Fruit fly (Drosophila melanogaster) whole organism, embryonic: ENCODE measurements around the gene Syt1.
A peak's percentile ranks its signal among the peaks of the same experiment; 100 is the strongest.

ENCODE experiments used
- ATbp ChIP-seq: fragments of 200-800 bp; sonication (Bioruptor generic); optimal IDR thresholded peaks from 2 replicates; lab custom pipeline; 2017; ENCODE audit warnings: missing biosample characterization, mild to moderate bottlenecking, missing genetic modification characterization, missing genetic modification reagents
- BEAF-32 ChIP-seq: fragments of 200-800 bp; sonication (Bioruptor generic); optimal IDR thresholded peaks from 3 replicates; lab custom pipeline; 2017; ENCODE audit warnings: missing biosample characterization, missing genetic modification characterization, mild to moderate bottlenecking, moderate library complexity, missing genetic modification reagents
- CG13123 ChIP-seq: fragments of 200-800 bp; sonication (Bioruptor generic); optimal IDR thresholded peaks from 2 replicates; lab custom pipeline; 2016; ENCODE audit warnings: missing biosample characterization, missing genetic modification characterization
- CG17328 ChIP-seq: fragments of 200-800 bp; sonication (Bioruptor generic); IDR thresholded peaks from 2 replicates; pipeline ENCODE4 v1.3.6; 2022; ENCODE audit warnings: missing biosample characterization, missing genetic modification characterization
- CG2116 ChIP-seq: fragments of 200-800 bp; sonication (Bioruptor generic); optimal IDR thresholded peaks from 3 replicates; lab custom pipeline; 2018; ENCODE audit warnings: missing biosample characterization, mild to moderate bottlenecking, missing genetic modification characterization
- CG2120 ChIP-seq: fragments of 200-800 bp; sonication (Bioruptor generic); optimal IDR thresholded peaks from 3 replicates; lab custom pipeline; 2016; ENCODE audit warnings: missing biosample characterization, missing genetic modification characterization
- CG31388 ChIP-seq: fragments of 200-800 bp; sonication (Bioruptor generic); optimal IDR thresholded peaks from 2 replicates; lab custom pipeline; 2016; ENCODE audit warnings: missing biosample characterization, missing genetic modification characterization
- CG31441 ChIP-seq: fragments of 200-800 bp; sonication (Bioruptor generic); IDR thresholded peaks from 2 replicates; pipeline ENCODE4 v1.3.6; 2022; ENCODE audit warnings: missing biosample characterization, missing genetic modification characterization
- CG32772 ChIP-seq: fragments of 200-800 bp; sonication (Bioruptor generic); IDR thresholded peaks from 2 replicates; pipeline ENCODE4 v1.3.6; 2022; ENCODE audit warnings: missing biosample characterization, missing genetic modification characterization
- CG33213 ChIP-seq: fragments of 200-800 bp; sonication (Bioruptor generic); optimal IDR thresholded peaks from 3 replicates; lab custom pipeline; 2016; ENCODE audit warnings: missing biosample characterization, missing genetic modification characterization
- CG6654 ChIP-seq: fragments of 200-800 bp; sonication (Bioruptor generic); optimal IDR thresholded peaks from 2 replicates; lab custom pipeline; 2017; ENCODE audit warnings: missing biosample characterization, mild to moderate bottlenecking, missing genetic modification characterization
- CG6689 ChIP-seq: fragments of 200-800 bp; sonication (Bioruptor generic); IDR thresholded peaks from 2 replicates; pipeline ENCODE4 v1.3.6; 2022; ENCODE audit warnings: missing biosample characterization, missing genetic modification characterization
- CG8089 ChIP-seq: fragments of 200-800 bp; sonication (Bioruptor generic); optimal IDR thresholded peaks from 3 replicates; lab custom pipeline; 2016; ENCODE audit warnings: missing biosample characterization, missing genetic modification characterization
- CG8290 ChIP-seq, 3 experiments: fragments of 200-800 bp; sonication (Bioruptor generic); optimal IDR thresholded peaks; 2 replicates each; lab custom pipeline; 2016 to 2019; ENCODE audit warnings: missing biosample characterization in 3 of 3, missing genetic modification characterization in 3 of 3, mild to moderate bottlenecking in 2 of 3, moderate library complexity in 1 of 3
- CG9609 ChIP-seq: fragments of 200-800 bp; sonication (Bioruptor generic); optimal IDR thresholded peaks from 3 replicates; lab custom pipeline; 2016; ENCODE audit warnings: missing biosample characterization, missing genetic modification characterization
- Dad ChIP-seq: fragments of 200-800 bp; sonication (Bioruptor generic); optimal IDR thresholded peaks from 3 replicates; lab custom pipeline; 2016; ENCODE audit warnings: missing biosample characterization, missing genetic modification characterization
- Dbx ChIP-seq: fragments of 200-800 bp; sonication (Bioruptor generic); IDR thresholded peaks from 3 replicates; pipeline ENCODE4 v1.3.6; 2022; ENCODE audit warnings: missing biosample characterization, missing genetic modification characterization
- Dll ChIP-seq: fragments of 200-800 bp; sonication (Bioruptor generic); IDR thresholded peaks from 4 replicates; pipeline ENCODE4 v1.3.6; 2022; ENCODE audit warnings: missing biosample characterization, missing genetic modification characterization; ENCODE audit not compliant: partially characterized antibody
- Doc2 ChIP-seq: fragments of 200-800 bp; sonication (Bioruptor generic); IDR thresholded peaks from 2 replicates; pipeline ENCODE4 v1.3.6; 2022; ENCODE audit warnings: missing biosample characterization, missing genetic modification characterization
- Drgx ChIP-seq: fragments of 200-800 bp; sonication (Bioruptor generic); IDR thresholded peaks from 2 replicates; pipeline ENCODE4 v1.3.6; 2022; ENCODE audit warnings: missing biosample characterization, missing genetic modification characterization
- Ets65A ChIP-seq: fragments of 200-800 bp; sonication (Bioruptor generic); peaks from one replicate; lab custom pipeline; 2016; ENCODE audit warnings: missing biosample characterization, missing genetic modification characterization
- H2.0 ChIP-seq: fragments of 200-800 bp; sonication (Bioruptor generic); IDR thresholded peaks from 2 replicates; pipeline ENCODE4 v1.3.6; 2022; ENCODE audit warnings: missing biosample characterization, missing genetic modification characterization
- HLH3B ChIP-seq: fragments of 200-800 bp; sonication (Bioruptor generic); IDR thresholded peaks from 2 replicates; pipeline ENCODE4 v1.3.6; 2022; ENCODE audit warnings: missing biosample characterization, missing genetic modification characterization
- Hmr ChIP-seq: fragments of 200-800 bp; sonication (Bioruptor generic); optimal IDR thresholded peaks from 3 replicates; lab custom pipeline; 2017; ENCODE audit warnings: mild to moderate bottlenecking, missing biosample characterization, missing genetic modification reagents, missing genetic modification characterization
- Hsf ChIP-seq: fragments of 200-800 bp; sonication (Bioruptor generic); optimal IDR thresholded peaks from 3 replicates; lab custom pipeline; 2016; ENCODE audit warnings: missing biosample characterization, missing genetic modification characterization
- Kr ChIP-seq: fragments of 200-800 bp; sonication (Bioruptor generic); optimal IDR thresholded peaks from 2 replicates; lab custom pipeline; 2017; ENCODE audit warnings: missing biosample characterization, mild to moderate bottlenecking, missing genetic modification characterization
- Med ChIP-seq: fragments of 200-800 bp; sonication (Bioruptor generic); peaks from one replicate; lab custom pipeline; 2016; ENCODE audit warnings: missing biosample characterization, missing genetic modification characterization, mild to moderate bottlenecking, inconsistent platforms, moderate library complexity
- Meics ChIP-seq: fragments of 200-800 bp; sonication (Bioruptor generic); optimal IDR thresholded peaks from 2 replicates; lab custom pipeline; 2017; ENCODE audit warnings: missing biosample characterization, mild to moderate bottlenecking, missing genetic modification characterization
- Sox100B ChIP-seq: fragments of 200-800 bp; sonication (Bioruptor generic); optimal IDR thresholded peaks from 3 replicates; lab custom pipeline; 2018; ENCODE audit warnings: missing biosample characterization, mild to moderate bottlenecking, missing genetic modification characterization
- ab ChIP-seq: fragments of 200-800 bp; sonication (Bioruptor generic); optimal IDR thresholded peaks from 2 replicates; lab custom pipeline; 2016; ENCODE audit warnings: missing biosample characterization, missing genetic modification characterization
- ase ChIP-seq: fragments of 200-800 bp; sonication (Bioruptor generic); IDR thresholded peaks from 3 replicates; pipeline ENCODE4 v1.3.6; 2022; ENCODE audit warnings: missing biosample characterization, missing genetic modification characterization
- bbx ChIP-seq: fragments of 200-800 bp; sonication (Bioruptor generic); IDR thresholded peaks from 2 replicates; pipeline ENCODE4 v1.3.6; 2022; ENCODE audit warnings: missing biosample characterization, missing genetic modification characterization; ENCODE audit not compliant: partially characterized antibody
- crol ChIP-seq: fragments of 200-800 bp; sonication (Bioruptor generic); IDR thresholded peaks from 2 replicates; pipeline ENCODE4 v1.3.6; 2022; ENCODE audit warnings: missing biosample characterization, missing genetic modification characterization
- crp ChIP-seq, 2 experiments: fragments of 200-800 bp; sonication (Bioruptor generic); optimal IDR thresholded peaks; 2 replicates in 1 of 2; 3 replicates in 1 of 2; lab custom pipeline; 2017; ENCODE audit warnings: missing biosample characterization in 2 of 2, missing genetic modification characterization in 2 of 2, mild to moderate bottlenecking in 1 of 2, moderate library complexity in 1 of 2
- disco-r ChIP-seq: fragments of 200-800 bp; sonication (Bioruptor generic); optimal IDR thresholded peaks from 2 replicates; lab custom pipeline; 2016; ENCODE audit warnings: missing biosample characterization, missing genetic modification characterization
- gce ChIP-seq: fragments of 200-800 bp; sonication (Bioruptor generic); IDR thresholded peaks from 3 replicates; pipeline ENCODE4 v1.3.6; 2022; ENCODE audit warnings: missing biosample characterization, missing genetic modification characterization
- gcm ChIP-seq: fragments of 200-800 bp; sonication (Bioruptor generic); optimal IDR thresholded peaks from 2 replicates; lab custom pipeline; 2019; ENCODE audit warnings: missing biosample characterization, mild to moderate bottlenecking, missing genetic modification characterization, moderate library complexity
- gem ChIP-seq: fragments of 200-800 bp; sonication (Bioruptor generic); optimal IDR thresholded peaks from 2 replicates; lab custom pipeline; 2019; ENCODE audit warnings: missing biosample characterization, mild to moderate bottlenecking, missing genetic modification characterization, moderate library complexity
- ham ChIP-seq: fragments of 200-800 bp; sonication (Bioruptor generic); IDR thresholded peaks from 2 replicates; pipeline ENCODE4 v1.3.6; 2022; ENCODE audit warnings: missing biosample characterization, missing genetic modification characterization
- hbn ChIP-seq: fragments of 200-800 bp; sonication (Bioruptor generic); IDR thresholded peaks from 2 replicates; pipeline ENCODE4 v1.3.6; 2022; ENCODE audit warnings: missing biosample characterization, missing genetic modification characterization; ENCODE audit not compliant: partially characterized antibody
- inv ChIP-seq: fragments of 200-800 bp; sonication (Bioruptor generic); IDR thresholded peaks from 2 replicates; pipeline ENCODE4 v1.3.6; 2022; ENCODE audit warnings: missing biosample characterization, missing genetic modification characterization; ENCODE audit not compliant: partially characterized antibody
- onecut ChIP-seq: fragments of 200-800 bp; sonication (Bioruptor generic); IDR thresholded peaks from 2 replicates; pipeline ENCODE4 v1.3.6; 2022; ENCODE audit warnings: missing biosample characterization, missing genetic modification characterization
- psq ChIP-seq: fragments of 200-800 bp; sonication (Bioruptor generic); optimal IDR thresholded peaks from 2 replicates; lab custom pipeline; 2017; ENCODE audit warnings: missing biosample characterization, missing genetic modification characterization
- seq ChIP-seq: fragments of 200-800 bp; sonication (Bioruptor generic); IDR thresholded peaks from 2 replicates; pipeline ENCODE4 v1.3.6; 2022; ENCODE audit warnings: missing biosample characterization, missing genetic modification characterization
- slbo ChIP-seq: fragments of 200-800 bp; sonication (Bioruptor generic); IDR thresholded peaks from 2 replicates; pipeline ENCODE4 v1.3.6; 2022; ENCODE audit warnings: missing biosample characterization, missing genetic modification characterization
- slou ChIP-seq: fragments of 200-800 bp; sonication (Bioruptor generic); optimal IDR thresholded peaks from 3 replicates; lab custom pipeline; 2016; ENCODE audit warnings: missing biosample characterization, missing genetic modification characterization
- tx ChIP-seq: fragments of 200-800 bp; sonication (Bioruptor generic); optimal IDR thresholded peaks from 2 replicates; lab custom pipeline; 2016; ENCODE audit warnings: missing biosample characterization, missing genetic modification characterization
- vfl ChIP-seq: fragments of 200-800 bp; sonication (Bioruptor generic); optimal IDR thresholded peaks from 2 replicates; lab custom pipeline; 2016; ENCODE audit warnings: missing biosample characterization, missing genetic modification characterization
- vnd ChIP-seq: fragments of 200-800 bp; sonication (Bioruptor generic); IDR thresholded peaks from 3 replicates; pipeline ENCODE4 v1.3.6; 2022; ENCODE audit warnings: missing biosample characterization, missing genetic modification characterization; ENCODE audit not compliant: partially characterized antibody
- vvl ChIP-seq: fragments of 200-800 bp; sonication (Bioruptor generic); IDR thresholded peaks from 2 replicates; pipeline ENCODE4 v1.3.6; 2022; ENCODE audit warnings: missing biosample characterization, missing genetic modification characterization
- zen2 ChIP-seq: fragments of 200-800 bp; sonication (Bioruptor generic); IDR thresholded peaks from 3 replicates; pipeline ENCODE4 v1.3.6; 2022; ENCODE audit warnings: missing biosample characterization, missing genetic modification characterization; ENCODE audit not compliant: partially characterized antibody

The Syt1 gene

DNA sequence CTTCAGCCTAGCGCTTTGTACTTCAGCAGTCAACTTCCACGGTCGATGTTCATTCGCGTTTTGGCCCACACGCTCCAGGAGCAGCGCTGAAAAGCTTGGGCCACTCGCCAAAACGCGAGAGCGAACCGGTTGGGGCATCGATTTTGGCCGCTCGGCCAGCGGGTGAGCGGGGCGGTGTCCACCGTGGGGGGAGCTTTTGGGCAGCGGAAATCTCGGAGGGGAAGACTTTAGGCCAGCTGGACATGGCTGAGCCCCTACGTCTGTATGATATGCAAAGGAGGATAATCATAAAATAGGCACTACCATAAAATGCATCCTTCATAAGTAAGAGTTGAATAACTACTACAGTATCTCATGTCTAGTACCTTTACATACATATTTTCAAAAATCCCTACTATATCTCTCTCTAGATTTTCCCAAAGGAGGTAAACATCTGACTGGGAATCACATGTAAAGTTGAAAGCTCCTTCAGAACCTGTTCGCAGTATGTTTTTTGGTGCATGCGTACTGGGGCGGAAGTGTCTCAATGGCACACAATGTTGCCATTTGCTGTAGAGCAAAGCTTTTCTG, at the start of gene Syt1 (continued):
- no peak for TF ChIP-seq CG32772 (GFP tag; lab: Robert Waterston, UW)
- TF ChIP-seq slou (GFP tag; lab: Kevin White, UChicago), result no peak
- TF ChIP-seq CG9609, result no peak
- peak; percentile 86 for TF ChIP-seq crol (GFP tag; lab: Robert Waterston, UW)
- no peak for TF ChIP-seq Dad
- TF ChIP-seq slbo (GFP tag; lab: Robert Waterston, UW), result peak; percentile 16; the same call in 1 of the 2 replicates
- no peak for TF ChIP-seq BEAF-32 (GFP tag; lab: Kevin White, UChicago)
- no peak for TF ChIP-seq ab (GFP tag; lab: Kevin White, UChicago)
- no peak for TF ChIP-seq Drgx (GFP tag; lab: Robert Waterston, UW)
- no peak for TF ChIP-seq Sox100B
- no peak for TF ChIP-seq Hsf
- TF ChIP-seq Hmr (GFP tag; lab: Kevin White, UChicago), result peak; percentile 7
- TF ChIP-seq gce (GFP tag; lab: Robert Waterston, UW), result no peak
- TF ChIP-seq CG33213, result no peak
- TF ChIP-seq bbx, result no peak
- peak; percentile 2 for TF ChIP-seq CG2120 (GFP tag; lab: Kevin White, UChicago)
- no peak for TF ChIP-seq hbn
- TF ChIP-seq CG2116 (GFP tag; lab: Kevin White, UChicago), result no peak
- no peak for TF ChIP-seq H2.0 (GFP tag; lab: Robert Waterston, UW)
- no peak for TF ChIP-seq vvl (GFP tag; lab: Robert Waterston, UW)
- no peak for TF ChIP-seq ATbp (GFP tag; lab: Kevin White, UChicago)
- TF ChIP-seq Kr, result no peak
- TF ChIP-seq CG31441 (GFP tag; lab: Robert Waterston, UW), result no peak
- peak; percentile 84 for TF ChIP-seq Ets65A (GFP tag; lab: Kevin White, UChicago)
- peak; percentile 40 for TF ChIP-seq Med (GFP tag; lab: Kevin White, UChicago)
- TF ChIP-seq crp (GFP tag; optimal IDR thresholded peaks at IDR 0.05; lab: Kevin White, UChicago), result peak in 1 of 2 experiments; percentile 46
- no peak for TF ChIP-seq vfl
- TF ChIP-seq CG31388 (GFP tag; lab: Kevin White, UChicago), result no peak
- no peak for TF ChIP-seq HLH3B (GFP tag; lab: Robert Waterston, UW)
- TF ChIP-seq gcm, result no peak
- TF ChIP-seq CG6689 (GFP tag; lab: Robert Waterston, UW), result no peak
- no peak for TF ChIP-seq disco-r
- TF ChIP-seq vnd (GFP tag; lab: Robert Waterston, UW), result no peak
- TF ChIP-seq Meics (GFP tag; lab: Kevin White, UChicago), result no peak
- no peak for TF ChIP-seq inv (GFP tag; lab: Robert Waterston, UW)
- TF ChIP-seq CG6654 (GFP tag; lab: Kevin White, UChicago), result no peak
- no peak for TF ChIP-seq tx (GFP tag; lab: Kevin White, UChicago)
- TF ChIP-seq Dbx (GFP tag; lab: Robert Waterston, UW), result peak; percentile 27; the same call in 1 of the 3 replicates
- TF ChIP-seq CG8290 (GFP tag; optimal IDR thresholded peaks at IDR 0.05; lab: Kevin White, UChicago), result no peak
- TF ChIP-seq CG8290 (tag; optimal IDR thresholded peaks at IDR 0.05; lab: Kevin White, UChicago), result peak in 1 of 2 experiments; percentile 0
- no peak for TF ChIP-seq CG8089
- TF ChIP-seq zen2, result no peak
- TF ChIP-seq Doc2, result no peak
- no peak for TF ChIP-seq ham (GFP tag; lab: Robert Waterston, UW)
- no peak for TF ChIP-seq CG17328 (GFP tag; lab: Robert Waterston, UW)
- TF ChIP-seq CG13123 (GFP tag; lab: Kevin White, UChicago), result no peak
- TF ChIP-seq psq, result no peak
- TF ChIP-seq seq (GFP tag; lab: Robert Waterston, UW), result 0 out of 2 replicates have a peak, but pooled peaks have one; percentile 10
- 0 out of 3 replicates have a peak, but pooled peaks have one; percentile 18 for TF ChIP-seq ase (GFP tag; lab: Robert Waterston, UW)
- peak; percentile 99 for TF ChIP-seq onecut
- TF ChIP-seq gem (tag; lab: Kevin White, UChicago), result no peak
- no peak for TF ChIP-seq Dll (GFP tag; lab: Robert Waterston, UW)
